Worm (Caenorhabditis elegans): ENCODE data around the gene amt-2.

DNA sequence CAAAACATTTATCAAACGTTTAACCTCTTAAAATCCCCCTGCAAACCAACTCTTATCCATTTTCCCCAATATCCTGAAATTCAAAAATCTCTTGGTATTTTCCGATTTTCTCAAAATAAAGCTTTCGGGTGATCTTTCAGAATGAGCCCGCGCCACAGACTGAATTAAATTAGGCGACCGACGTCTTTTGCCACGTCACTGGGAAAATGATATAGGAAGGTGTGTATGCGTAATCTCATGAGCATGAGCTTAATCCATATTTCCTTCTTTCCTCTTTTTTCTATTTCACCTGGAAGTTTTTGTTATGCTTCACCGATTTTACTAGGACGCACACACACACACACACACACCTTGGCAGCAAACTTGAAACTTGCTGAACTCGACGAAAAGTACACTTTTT lies 21.2 kb upstream of the amt-2 start:
- TF ChIP-seq ama-1 (optimal IDR thresholded peaks at IDR 0.05) (no peak), nhr-11 (tag; optimal IDR thresholded peaks at IDR 0.05) (no peak), aly-2 (tag; optimal IDR thresholded peaks at IDR 0.05) (no peak), fos-1 (tag; optimal IDR thresholded peaks at IDR 0.05) (no peak), ceh-82 (tag; optimal IDR thresholded peaks at IDR 0.05) (no peak), nhr-76 (tag; optimal IDR thresholded peaks at IDR 0.05) (no peak), zag-1 (tag; optimal IDR thresholded peaks at IDR 0.05) (no peak)

All from whole organism, L1 larva.